Worm (Caenorhabditis elegans) whole organism, L2 larva: Measurements from ENCODE around the gene ZK381.62.

Source experiments
- blmp-1 ChIP-seq: sonication (generic microtip); optimal IDR thresholded peaks from 2 replicates; lab custom pipeline; 2017; ENCODE audit warnings: missing genetic modification characterization, mild to moderate bottlenecking, missing compliant biosample characterization, antibody characterized with exemption, moderate library complexity; ENCODE audit not compliant: insufficient read depth
- egl-27 ChIP-seq: sonication (generic microtip); optimal IDR thresholded peaks from 3 replicates; lab custom pipeline; 2017; ENCODE audit warnings: missing biosample characterization, missing genetic modification reagents, missing genetic modification characterization
- fos-1 ChIP-seq: fragments of 150-350 bp; optimal IDR thresholded peaks from 2 replicates; lab custom pipeline; 2014; ENCODE audit warnings: missing biosample characterization, missing genetic modification characterization
- nhr-11 ChIP-seq: fragments of 150-350 bp; optimal IDR thresholded peaks from 2 replicates; lab custom pipeline; 2014; ENCODE audit warnings: missing biosample characterization, missing genetic modification characterization
- ztf-4 ChIP-seq: fragments of 150-350 bp; optimal IDR thresholded peaks from 2 replicates; lab custom pipeline; 2014; ENCODE audit warnings: missing biosample characterization, missing genetic modification characterization

DNA sequence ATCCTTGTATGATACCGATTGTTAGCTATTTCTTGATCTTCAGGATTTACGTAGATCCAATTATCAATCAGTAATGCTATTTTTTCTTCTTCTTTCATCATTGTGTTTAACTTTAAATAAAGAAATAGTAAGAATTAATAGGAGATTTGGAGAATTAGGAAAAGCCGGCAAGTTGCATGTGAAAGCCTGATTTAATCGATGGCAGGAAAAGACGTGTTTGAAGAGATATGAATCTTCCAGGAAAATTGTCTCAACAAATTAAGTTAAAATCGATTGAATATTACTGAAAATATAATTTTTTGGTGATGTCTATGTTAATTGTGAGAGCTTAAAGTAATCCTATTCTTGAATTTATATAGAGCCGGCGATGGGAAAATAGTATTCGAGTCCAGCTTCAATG is at the start of gene ZK381.62:
- no peak for TF ChIP-seq egl-27 (tag; lab: Kevin White, UChicago)
- no peak for TF ChIP-seq blmp-1 (tag; lab: Kevin White, UChicago)
- TF ChIP-seq nhr-11, result no peak
- no peak for TF ChIP-seq ztf-4 (tag; lab: Kevin White, UChicago)
- no peak for TF ChIP-seq fos-1
